Worm (Caenorhabditis elegans) whole organism, young adult: ENCODE results near the gene flap-1.

ENCODE experiments used
- D2030.7 ChIP-seq: fragments of 200-800 bp; sonication (Bioruptor generic); IDR thresholded peaks from 2 replicates; pipeline ENCODE4 v1.3.6; 2022; ENCODE audit warnings: missing genetic modification reagents, missing genetic modification characterization, missing compliant biosample characterization
- F49E8.2 ChIP-seq: sonication (generic microtip); optimal IDR thresholded peaks from 3 replicates; lab custom pipeline; 2017; ENCODE audit warnings: missing genetic modification characterization, mild to moderate bottlenecking, missing compliant biosample characterization, antibody characterized with exemption, moderate library complexity; ENCODE audit not compliant: insufficient read depth
- F57C9.4 ChIP-seq: sonication (generic microtip); optimal IDR thresholded peaks from 2 replicates; lab custom pipeline; 2017; ENCODE audit warnings: mild to moderate bottlenecking, missing genetic modification characterization, missing compliant biosample characterization
- T07F8.4 ChIP-seq: sonication (generic microtip); optimal IDR thresholded peaks from 2 replicates; lab custom pipeline; 2016; ENCODE audit warnings: mild to moderate bottlenecking, missing genetic modification characterization, moderate library complexity, missing compliant biosample characterization
- efl-1 ChIP-seq: fragments of 150-350 bp; optimal IDR thresholded peaks from 2 replicates; lab custom pipeline; 2014; ENCODE audit warnings: missing biosample characterization, missing genetic modification reagents, missing genetic modification characterization
- egrh-3 ChIP-seq: fragments of 200-800 bp; sonication (Bioruptor generic); IDR thresholded peaks from 2 replicates; pipeline ENCODE4 v1.3.6; 2022; ENCODE audit warnings: missing genetic modification reagents, missing genetic modification characterization, missing compliant biosample characterization
- ets-4 ChIP-seq: fragments of 200-800 bp; sonication (Bioruptor generic); optimal IDR thresholded peaks from 2 replicates; lab custom pipeline; 2018; ENCODE audit warnings: mild to moderate bottlenecking, missing genetic modification characterization, missing compliant biosample characterization
- lsl-1 ChIP-seq: fragments of 200-800 bp; sonication (Bioruptor generic); optimal IDR thresholded peaks from 2 replicates; lab custom pipeline; 2018; ENCODE audit warnings: mild to moderate bottlenecking, missing genetic modification characterization, moderate library complexity, missing compliant biosample characterization
- somi-1 ChIP-seq: fragments of 200-800 bp; sonication (Bioruptor generic); optimal IDR thresholded peaks from 2 replicates; lab custom pipeline; 2018; ENCODE audit warnings: mild to moderate bottlenecking, missing genetic modification characterization, missing compliant biosample characterization
- unc-130 ChIP-seq: sonication (generic microtip); optimal IDR thresholded peaks from 2 replicates; lab custom pipeline; 2016; ENCODE audit warnings: missing genetic modification reagents, missing genetic modification characterization, missing compliant biosample characterization
- ztf-28 ChIP-seq: fragments of 200-800 bp; sonication (Bioruptor generic); IDR thresholded peaks from 2 replicates; pipeline ENCODE4 v1.3.6; 2022; ENCODE audit warnings: missing genetic modification reagents, missing genetic modification characterization, missing compliant biosample characterization

DNA sequence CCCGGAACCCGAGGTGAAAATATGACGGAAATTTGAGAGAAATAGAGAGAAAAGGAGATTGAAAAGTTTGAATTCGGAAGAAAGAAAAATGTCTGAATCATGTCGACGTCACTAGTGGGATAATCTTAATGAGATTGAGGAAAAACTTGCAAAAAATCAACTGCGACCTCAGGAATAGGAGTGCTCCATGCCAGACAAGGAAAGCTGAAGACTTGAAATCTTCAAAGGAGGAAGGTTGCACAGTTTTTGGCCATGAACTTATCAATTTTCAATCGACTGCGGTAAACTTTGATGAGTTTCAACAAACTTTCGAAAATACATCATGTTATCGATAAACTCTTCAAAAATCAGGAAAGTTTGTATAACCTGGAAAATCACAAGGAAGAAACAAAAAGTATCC is 16.2 kb downstream of the flap-1 start, which contains the start of gene pdf-1:
- TF ChIP-seq egrh-3 (GFP tag; lab: Robert Waterston, UW): no peak
- TF ChIP-seq T07F8.4 (tag; lab: Kevin White, UChicago): no peak
- TF ChIP-seq lsl-1 (GFP tag; lab: Kevin White, UChicago): no peak
- no peak for TF ChIP-seq ets-4 (GFP tag; lab: Kevin White, UChicago)
- TF ChIP-seq somi-1 (GFP tag; lab: Kevin White, UChicago): no peak
- no peak for TF ChIP-seq F57C9.4 (tag; lab: Kevin White, UChicago)
- TF ChIP-seq ztf-28 (GFP tag; lab: Robert Waterston, UW): no peak
- TF ChIP-seq D2030.7 (GFP tag; lab: Robert Waterston, UW): no peak
- no peak for TF ChIP-seq unc-130 (GFP tag; lab: Kevin White, UChicago)
- TF ChIP-seq F49E8.2: no peak
- no peak for TF ChIP-seq efl-1
